Worm (Caenorhabditis elegans): ENCODE results near the gene M01H9.5.

- TF ChIP-seq C38D4.7 (GFP tag; optimal IDR thresholded peaks at IDR 0.05) (no peak), ama-1 (optimal IDR thresholded peaks at IDR 0.05) (no peak), pat-9 (tag; optimal IDR thresholded peaks at IDR 0.05) (no peak)
Measured at ce11 chrIV:4469770-4470709, 4.8 kb downstream of the M01H9.5 start.

Measured in whole organism, late embryonic.